Fruit fly (Drosophila melanogaster) whole organism, embryonic: Measurements from ENCODE around the gene KdelR.

ENCODE experiments used
- Adf1 ChIP-seq: fragments of 200-800 bp; sonication (Bioruptor generic); IDR thresholded peaks from 2 replicates; pipeline ENCODE4 v1.3.6; 2022; ENCODE audit warnings: missing biosample characterization, missing genetic modification characterization
- Bdp1 ChIP-seq: fragments of 200-800 bp; sonication (Bioruptor generic); optimal IDR thresholded peaks from 3 replicates; lab custom pipeline; 2016; ENCODE audit warnings: missing biosample characterization, missing genetic modification characterization
- CG10267 ChIP-seq: fragments of 200-800 bp; sonication (Bioruptor generic); optimal IDR thresholded peaks from 2 replicates; lab custom pipeline; 2018; ENCODE audit warnings: missing biosample characterization, mild to moderate bottlenecking, missing genetic modification characterization, moderate library complexity
- CG10321 ChIP-seq: fragments of 200-800 bp; sonication (Bioruptor generic); IDR thresholded peaks from 2 replicates; pipeline ENCODE4 v1.3.6; 2022; ENCODE audit warnings: missing biosample characterization, missing genetic modification characterization
- CG11085 ChIP-seq: fragments of 200-800 bp; sonication (Bioruptor generic); IDR thresholded peaks from 2 replicates; pipeline ENCODE4 v1.3.6; 2022; ENCODE audit warnings: missing biosample characterization, missing genetic modification characterization
- CG11456 ChIP-seq: fragments of 200-800 bp; sonication (Bioruptor generic); IDR thresholded peaks from 3 replicates; pipeline ENCODE4 v1.3.6; 2022; ENCODE audit warnings: missing biosample characterization, missing genetic modification characterization
- CG15269 ChIP-seq: fragments of 200-800 bp; sonication (Bioruptor generic); optimal IDR thresholded peaks from 2 replicates; lab custom pipeline; 2018; ENCODE audit warnings: missing biosample characterization, mild to moderate bottlenecking, missing genetic modification characterization, moderate library complexity
- CG1792 ChIP-seq: fragments of 200-800 bp; sonication (Bioruptor generic); optimal IDR thresholded peaks from 2 replicates; lab custom pipeline; 2016; ENCODE audit warnings: missing biosample characterization, missing genetic modification characterization
- CG18619 ChIP-seq: fragments of 200-800 bp; sonication (Bioruptor generic); optimal IDR thresholded peaks from 3 replicates; lab custom pipeline; 2017; ENCODE audit warnings: missing biosample characterization, mild to moderate bottlenecking, missing genetic modification characterization
- CG2889 ChIP-seq: fragments of 200-800 bp; sonication (Bioruptor generic); IDR thresholded peaks from 3 replicates; pipeline ENCODE4 v1.3.6; 2022; ENCODE audit warnings: missing biosample characterization, missing genetic modification characterization
- CG31224 ChIP-seq: fragments of 200-800 bp; sonication (Bioruptor generic); IDR thresholded peaks from 2 replicates; pipeline ENCODE4 v1.3.6; 2022; ENCODE audit warnings: missing biosample characterization, missing genetic modification characterization
- CG43689 ChIP-seq: fragments of 200-800 bp; sonication (Bioruptor generic); IDR thresholded peaks from 2 replicates; pipeline ENCODE4 v1.3.6; 2022; ENCODE audit warnings: missing biosample characterization, missing genetic modification characterization
- CG4707 ChIP-seq: fragments of 200-800 bp; sonication (Bioruptor generic); optimal IDR thresholded peaks from 2 replicates; lab custom pipeline; 2018; ENCODE audit warnings: missing biosample characterization, mild to moderate bottlenecking, missing genetic modification characterization, moderate library complexity
- CG4820 ChIP-seq: fragments of 200-800 bp; sonication (Bioruptor generic); optimal IDR thresholded peaks from 3 replicates; lab custom pipeline; 2016; ENCODE audit warnings: missing biosample characterization, missing genetic modification characterization
- CG4854 ChIP-seq: fragments of 200-800 bp; sonication (Bioruptor generic); optimal IDR thresholded peaks from 2 replicates; lab custom pipeline; 2016; ENCODE audit warnings: missing biosample characterization, missing genetic modification characterization, inconsistent platforms
- CG5180 ChIP-seq: fragments of 200-800 bp; sonication (Bioruptor generic); optimal IDR thresholded peaks from 3 replicates; lab custom pipeline; 2017; ENCODE audit warnings: missing biosample characterization, missing genetic modification characterization, mild to moderate bottlenecking, moderate library complexity, missing genetic modification reagents
- CG6254 ChIP-seq: fragments of 200-800 bp; sonication (Bioruptor generic); optimal IDR thresholded peaks from 3 replicates; lab custom pipeline; 2017; ENCODE audit warnings: mild to moderate bottlenecking, missing biosample characterization, missing genetic modification reagents, missing genetic modification characterization
- CG6689 ChIP-seq: fragments of 200-800 bp; sonication (Bioruptor generic); IDR thresholded peaks from 2 replicates; pipeline ENCODE4 v1.3.6; 2022; ENCODE audit warnings: missing biosample characterization, missing genetic modification characterization
- CG8290 ChIP-seq, 3 experiments: fragments of 200-800 bp; sonication (Bioruptor generic); optimal IDR thresholded peaks; 2 replicates each; lab custom pipeline; 2016 to 2019; ENCODE audit warnings: missing biosample characterization in 3 of 3, missing genetic modification characterization in 3 of 3, mild to moderate bottlenecking in 2 of 3, moderate library complexity in 1 of 3
- CG8359 ChIP-seq: fragments of 200-800 bp; sonication (Bioruptor generic); optimal IDR thresholded peaks from 2 replicates; lab custom pipeline; 2017; ENCODE audit warnings: missing biosample characterization, mild to moderate bottlenecking, missing genetic modification characterization, borderline replicate concordance
- CG8478 ChIP-seq: fragments of >200 bp; optimal IDR thresholded peaks from 2 replicates; lab custom pipeline; 2018
- CG9932 ChIP-seq: fragments of 200-800 bp; sonication (Bioruptor generic); IDR thresholded peaks from 2 replicates; pipeline ENCODE4 v1.3.6; 2022; ENCODE audit warnings: missing biosample characterization, missing genetic modification characterization
- Chrac-16 ChIP-seq: fragments of 200-800 bp; sonication (Bioruptor generic); optimal IDR thresholded peaks from 3 replicates; lab custom pipeline; 2016; ENCODE audit warnings: missing biosample characterization, missing genetic modification characterization
- E2f2 ChIP-seq: fragments of 200-800 bp; sonication (Bioruptor generic); IDR thresholded peaks from 2 replicates; pipeline ENCODE4 v1.3.6; 2022; ENCODE audit warnings: missing biosample characterization, missing genetic modification characterization
- ERR ChIP-seq: fragments of 200-800 bp; sonication (Bioruptor generic); optimal IDR thresholded peaks from 2 replicates; lab custom pipeline; 2016; ENCODE audit warnings: missing biosample characterization, missing genetic modification characterization
- Fer2 ChIP-seq: fragments of 200-800 bp; sonication (Bioruptor generic); optimal IDR thresholded peaks from 2 replicates; lab custom pipeline; 2018; ENCODE audit warnings: missing biosample characterization, mild to moderate bottlenecking, missing genetic modification characterization, moderate library complexity
- HLH3B ChIP-seq: fragments of 200-800 bp; sonication (Bioruptor generic); IDR thresholded peaks from 2 replicates; pipeline ENCODE4 v1.3.6; 2022; ENCODE audit warnings: missing biosample characterization, missing genetic modification characterization
- Hr3 ChIP-seq: fragments of 200-800 bp; sonication (Bioruptor generic); optimal IDR thresholded peaks from 3 replicates; lab custom pipeline; 2016; ENCODE audit warnings: missing biosample characterization, missing genetic modification characterization
- Kr ChIP-seq: fragments of 200-800 bp; sonication (Bioruptor generic); optimal IDR thresholded peaks from 2 replicates; lab custom pipeline; 2017; ENCODE audit warnings: missing biosample characterization, mild to moderate bottlenecking, missing genetic modification characterization
- Lim3 ChIP-seq: fragments of 200-800 bp; sonication (Bioruptor generic); IDR thresholded peaks from 2 replicates; pipeline ENCODE4 v1.3.6; 2022; ENCODE audit warnings: missing biosample characterization, missing genetic modification characterization
- MESR4 ChIP-seq: fragments of 200-800 bp; sonication (Bioruptor generic); optimal IDR thresholded peaks from 2 replicates; lab custom pipeline; 2018; ENCODE audit warnings: missing biosample characterization, mild to moderate bottlenecking, missing genetic modification characterization, moderate library complexity
- Nf-YA ChIP-seq: fragments of 200-800 bp; sonication (Bioruptor generic); IDR thresholded peaks from 2 replicates; pipeline ENCODE4 v1.3.6; 2022; ENCODE audit warnings: missing biosample characterization, missing genetic modification characterization
- Sry-β ChIP-seq: fragments of 200-800 bp; sonication (Bioruptor generic); optimal IDR thresholded peaks from 2 replicates; lab custom pipeline; 2018; ENCODE audit warnings: missing biosample characterization, mild to moderate bottlenecking, missing genetic modification characterization, moderate library complexity
- Taf1 ChIP-seq: fragments of 200-800 bp; sonication (Bioruptor generic); IDR thresholded peaks from 2 replicates; pipeline ENCODE4 v1.3.6; 2022; ENCODE audit warnings: missing biosample characterization, missing genetic modification characterization
- ato ChIP-seq: fragments of 200-800 bp; sonication (Bioruptor generic); IDR thresholded peaks from 2 replicates; pipeline ENCODE4 v1.3.6; 2022; ENCODE audit warnings: missing biosample characterization, missing genetic modification characterization; ENCODE audit not compliant: partially characterized antibody
- chinmo ChIP-seq: fragments of 200-800 bp; sonication (Bioruptor generic); IDR thresholded peaks from 4 replicates; pipeline ENCODE4 v1.3.6; 2022; ENCODE audit warnings: missing biosample characterization, missing genetic modification characterization; ENCODE audit not compliant: partially characterized antibody
- chm ChIP-seq: fragments of 200-800 bp; sonication (Bioruptor generic); IDR thresholded peaks from 2 replicates; pipeline ENCODE4 v1.3.6; 2022; ENCODE audit warnings: missing biosample characterization, missing genetic modification characterization
- cwo ChIP-seq: fragments of 200-800 bp; sonication (Bioruptor generic); optimal IDR thresholded peaks from 3 replicates; lab custom pipeline; 2017; ENCODE audit warnings: missing biosample characterization, missing genetic modification characterization, mild to moderate bottlenecking, moderate library complexity, missing genetic modification reagents
- disco-r ChIP-seq: fragments of 200-800 bp; sonication (Bioruptor generic); optimal IDR thresholded peaks from 2 replicates; lab custom pipeline; 2016; ENCODE audit warnings: missing biosample characterization, missing genetic modification characterization
- emc ChIP-seq: fragments of 200-800 bp; sonication (Bioruptor generic); optimal IDR thresholded peaks from 2 replicates; lab custom pipeline; 2016; ENCODE audit warnings: missing biosample characterization, missing genetic modification characterization
- gce ChIP-seq: fragments of 200-800 bp; sonication (Bioruptor generic); IDR thresholded peaks from 3 replicates; pipeline ENCODE4 v1.3.6; 2022; ENCODE audit warnings: missing biosample characterization, missing genetic modification characterization
- her ChIP-seq: fragments of 200-800 bp; sonication (Bioruptor generic); optimal IDR thresholded peaks from 2 replicates; lab custom pipeline; 2016; ENCODE audit warnings: missing biosample characterization, missing genetic modification characterization
- hkb ChIP-seq, 2 experiments: fragments of 200-800 bp in 1 of 2; fragments of >200 bp in 1 of 2; sonication (Bioruptor generic) in 1 of 2; IDR thresholded peaks in 1 of 2; optimal IDR thresholded peaks in 1 of 2; 2 replicates each; pipeline versions ENCODE4 v1.3.6 to Lab custom; 2017 to 2022; ENCODE audit warnings: missing biosample characterization in 1 of 2, missing genetic modification characterization in 1 of 2
- inv ChIP-seq: fragments of 200-800 bp; sonication (Bioruptor generic); IDR thresholded peaks from 2 replicates; pipeline ENCODE4 v1.3.6; 2022; ENCODE audit warnings: missing biosample characterization, missing genetic modification characterization; ENCODE audit not compliant: partially characterized antibody
- jing ChIP-seq: fragments of 200-800 bp; sonication (Bioruptor generic); optimal IDR thresholded peaks from 2 replicates; lab custom pipeline; 2018; ENCODE audit warnings: missing biosample characterization, mild to moderate bottlenecking, missing genetic modification characterization
- pan ChIP-seq, 4 experiments: fragments of >200 bp in 3 of 4; fragments of 200-800 bp in 1 of 4; sonication (Bioruptor generic) in 1 of 4; optimal IDR thresholded peaks in 3 of 4; IDR thresholded peaks in 1 of 4; 2 replicates each; pipeline versions ENCODE4 v1.3.6 to Lab custom; 2017 to 2022; ENCODE audit warnings: missing biosample characterization in 2 of 4, missing genetic modification characterization in 2 of 4, mixed read lengths in 1 of 4
- pzg ChIP-seq: fragments of 200-800 bp; sonication (Bioruptor generic); optimal IDR thresholded peaks from 3 replicates; lab custom pipeline; 2018; ENCODE audit warnings: missing biosample characterization, mild to moderate bottlenecking, missing genetic modification characterization, moderate library complexity
- slbo ChIP-seq: fragments of 200-800 bp; sonication (Bioruptor generic); IDR thresholded peaks from 2 replicates; pipeline ENCODE4 v1.3.6; 2022; ENCODE audit warnings: missing biosample characterization, missing genetic modification characterization
- sug ChIP-seq: fragments of 200-800 bp; optimal IDR thresholded peaks from 2 replicates; lab custom pipeline; 2019; ENCODE audit warnings: missing biosample characterization, mild to moderate bottlenecking, missing genetic modification characterization, moderate library complexity

KdelR gene

DNA sequence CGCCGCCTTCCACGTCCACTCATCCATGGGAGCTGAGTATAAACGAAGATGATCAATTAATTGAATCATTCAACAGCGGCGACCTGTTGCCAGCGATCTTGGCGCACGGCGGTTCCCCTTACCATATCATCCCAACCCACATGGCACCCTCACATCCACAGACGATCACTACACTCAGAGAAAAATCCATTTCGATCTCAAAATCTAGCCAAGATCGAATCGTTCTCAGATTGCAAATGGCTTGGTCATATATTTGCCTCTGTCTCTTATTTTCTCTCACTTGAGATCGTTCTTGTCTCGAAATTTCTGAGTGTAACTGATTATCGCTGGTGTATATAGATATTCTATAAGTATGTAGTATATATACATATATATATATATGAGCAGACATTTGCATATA is 41.7 kb downstream of the KdelR start (continued):
- TF ChIP-seq cwo (no peak), gce (peak; percentile 45; the same call in 1 of the 3 replicates), CG5180 (GFP tag; lab: Kevin White, UChicago) (peak; percentile 28), pan (optimal IDR thresholded peaks at IDR 0.05; lab: Kevin White, UChicago) (no peak), pan (GFP tag; optimal IDR thresholded peaks at IDR 0.05 in 1 of 2, IDR thresholded peaks at IDR 0.05 in 1 of 2) (peak in 1 of 2 experiments; percentile 71), ato (GFP tag; lab: Robert Waterston, UW) (no peak), CG6689 (GFP tag; lab: Robert Waterston, UW) (0 out of 2 replicates have a peak, but pooled peaks have one; percentile 18), CG11085 (no peak; the same call in 1 of the 2 replicates), her (GFP tag; lab: Kevin White, UChicago) (peak; percentile 18), CG11456 (GFP tag; lab: Robert Waterston, UW) (peak; percentile 81), Nf-YA (0 out of 2 replicates have a peak, but pooled peaks have one; percentile 9), CG4854 (GFP tag; lab: Kevin White, UChicago) (no peak), Taf1 (GFP tag; lab: Robert Waterston, UW) (peak; percentile 61), emc (GFP tag; lab: Kevin White, UChicago) (no peak), Fer2 (tag; lab: Kevin White, UChicago) (peak; percentile 25), chinmo (no peak), CG10267 (peak; percentile 41), CG4820 (GFP tag; lab: Kevin White, UChicago) (peak; percentile 44), CG2889 (GFP tag; lab: Robert Waterston, UW) (0 out of 3 replicates have a peak, but pooled peaks have one; percentile 45), CG18619 (GFP tag; lab: Kevin White, UChicago) (peak; percentile 38), pzg (GFP tag; lab: Kevin White, UChicago) (no peak), Lim3 (GFP tag; lab: Robert Waterston, UW) (no peak), CG8478 (lab: Kevin White, UChicago) (no peak), CG9932 (peak; percentile 73), MESR4 (GFP tag; lab: Kevin White, UChicago) (no peak), CG15269 (tag; lab: Kevin White, UChicago) (peak; percentile 72), ERR (GFP tag; lab: Kevin White, UChicago) (no peak), hkb (optimal IDR thresholded peaks at IDR 0.05; lab: Kevin White, UChicago) (no peak), hkb (GFP tag; IDR thresholded peaks at IDR 0.05; lab: Robert Waterston, UW) (peak; percentile 65), sug (peak; percentile 26), Bdp1 (GFP tag; lab: Kevin White, UChicago) (no peak), CG6254 (GFP tag; lab: Kevin White, UChicago) (peak; percentile 40), Kr (GFP tag; lab: Kevin White, UChicago) (no peak), CG4707 (GFP tag; lab: Kevin White, UChicago) (no peak), chm (GFP tag; lab: Robert Waterston, UW) (0 out of 2 replicates have a peak, but pooled peaks have one; percentile 55), Chrac-16 (GFP tag; lab: Kevin White, UChicago) (peak; percentile 25), CG8290 (GFP tag; optimal IDR thresholded peaks at IDR 0.05; lab: Kevin White, UChicago) (no peak), CG8290 (tag; optimal IDR thresholded peaks at IDR 0.05; lab: Kevin White, UChicago) (peak in 1 of 2 experiments; percentile 84), Hr3 (GFP tag; lab: Kevin White, UChicago) (peak; percentile 9), CG8359 (no peak), CG43689 (peak; percentile 32; the same call in 1 of the 2 replicates), jing (GFP tag; lab: Kevin White, UChicago) (peak; percentile 14), Adf1 (GFP tag; lab: Robert Waterston, UW) (peak; percentile 34; the same call in 1 of the 2 replicates), inv (no peak), E2f2 (peak; percentile 31; the same call in 1 of the 2 replicates), CG10321 (GFP tag; lab: Robert Waterston, UW) (no peak), disco-r (GFP tag; lab: Kevin White, UChicago) (no peak), CG1792 (GFP tag; lab: Kevin White, UChicago) (no peak), slbo (GFP tag; lab: Robert Waterston, UW) (peak; percentile 75), HLH3B (GFP tag; lab: Robert Waterston, UW) (peak; percentile 75), Sry-β (GFP tag; lab: Kevin White, UChicago) (no peak), CG31224 (GFP tag; lab: Robert Waterston, UW) (peak; percentile 44; the same call in 1 of the 2 replicates)
